Worm (Caenorhabditis elegans) whole organism, early embryonic: Measurements from ENCODE around the gene cyp-34A8.

Experiments
- F13C5.2 ChIP-seq: sonication (generic microtip); optimal IDR thresholded peaks from 2 replicates; lab custom pipeline; 2017; ENCODE audit warnings: mild to moderate bottlenecking, missing genetic modification characterization, inconsistent platforms, missing compliant biosample characterization
- hmbx-1 ChIP-seq: sonication (generic microtip); optimal IDR thresholded peaks from 2 replicates; lab custom pipeline; 2016; ENCODE audit warnings: mild to moderate bottlenecking, missing genetic modification characterization, missing compliant biosample characterization

DNA sequence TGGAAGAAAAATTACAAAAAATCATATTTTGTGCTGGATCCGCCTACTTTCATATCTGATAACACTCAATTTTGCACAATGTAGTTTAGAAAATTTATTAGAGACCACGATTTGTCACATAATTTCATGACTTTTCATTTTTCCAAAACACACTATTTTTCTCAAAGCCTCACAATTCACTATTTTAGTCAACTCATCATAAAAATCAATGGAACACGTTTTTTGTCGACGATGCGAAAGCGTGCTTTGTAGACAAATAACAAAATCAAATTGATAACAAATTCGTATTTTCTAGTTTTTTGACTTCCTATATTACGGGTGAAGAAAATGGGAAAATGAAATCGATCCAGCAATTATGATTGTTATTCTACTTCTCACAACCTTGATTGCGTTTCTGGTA, 25.8 kb downstream of the cyp-34A8 start, which contains the start of gene cyp-35B2:
- TF ChIP-seq F13C5.2 (tag; lab: Kevin White, UChicago) (no peak), hmbx-1 (tag; lab: Kevin White, UChicago) (no peak)
